Fruit fly (Drosophila melanogaster) whole organism, prepupa: Measurements from ENCODE around the gene CG5157.
A peak's percentile ranks its signal among the peaks of the same experiment; 100 is the strongest.

Experiments used
- CG7368 ChIP-seq: fragments of 200-800 bp; sonication (Bioruptor generic); optimal IDR thresholded peaks from 3 replicates; lab custom pipeline; 2016; ENCODE audit warnings: missing biosample characterization, missing genetic modification characterization
- CG8319 ChIP-seq: fragments of 200-800 bp; sonication (Bioruptor generic); optimal IDR thresholded peaks from 3 replicates; lab custom pipeline; 2016; ENCODE audit warnings: missing biosample characterization, missing genetic modification characterization
- Eip75B ChIP-seq: fragments of 200-800 bp; sonication (Bioruptor generic); optimal IDR thresholded peaks from 3 replicates; lab custom pipeline; 2016; ENCODE audit warnings: missing biosample characterization, missing genetic modification characterization
- Eip78C ChIP-seq: fragments of 200-800 bp; sonication (Bioruptor generic); peaks from one replicate; lab custom pipeline; 2016; ENCODE audit warnings: missing biosample characterization, missing genetic modification characterization
- Gug ChIP-seq: fragments of 200-800 bp; sonication (Bioruptor generic); IDR thresholded peaks from 2 replicates; pipeline ENCODE4 v1.3.6; 2022; ENCODE audit warnings: missing biosample characterization, missing genetic modification characterization
- Hr39 ChIP-seq: fragments of 200-800 bp; sonication (Bioruptor generic); optimal IDR thresholded peaks from 2 replicates; lab custom pipeline; 2016; ENCODE audit warnings: missing biosample characterization, missing genetic modification characterization
- Lpt ChIP-seq: fragments of 200-800 bp; sonication (Bioruptor generic); optimal IDR thresholded peaks from 3 replicates; lab custom pipeline; 2016; ENCODE audit warnings: missing biosample characterization, missing genetic modification characterization
- Sox14 ChIP-seq: fragments of 200-800 bp; sonication (Bioruptor generic); optimal IDR thresholded peaks from 3 replicates; lab custom pipeline; 2016; ENCODE audit warnings: missing biosample characterization, missing genetic modification characterization
- esn ChIP-seq: fragments of 200-800 bp; sonication (Bioruptor generic); optimal IDR thresholded peaks from 2 replicates; lab custom pipeline; 2016; ENCODE audit warnings: missing biosample characterization, mild to moderate bottlenecking, missing genetic modification characterization, moderate library complexity
- salr ChIP-seq, 2 experiments: fragments of 200-800 bp; sonication (Bioruptor generic); optimal IDR thresholded peaks; 3 replicates each; lab custom pipeline; 2016 to 2018; ENCODE audit warnings: missing biosample characterization in 2 of 2, missing genetic modification characterization in 2 of 2, mild to moderate bottlenecking in 1 of 2
- spab ChIP-seq: fragments of 200-800 bp; sonication (Bioruptor generic); optimal IDR thresholded peaks from 2 replicates; lab custom pipeline; 2017; ENCODE audit warnings: missing biosample characterization, mild to moderate bottlenecking, missing genetic modification characterization, missing genetic modification reagents

DNA sequence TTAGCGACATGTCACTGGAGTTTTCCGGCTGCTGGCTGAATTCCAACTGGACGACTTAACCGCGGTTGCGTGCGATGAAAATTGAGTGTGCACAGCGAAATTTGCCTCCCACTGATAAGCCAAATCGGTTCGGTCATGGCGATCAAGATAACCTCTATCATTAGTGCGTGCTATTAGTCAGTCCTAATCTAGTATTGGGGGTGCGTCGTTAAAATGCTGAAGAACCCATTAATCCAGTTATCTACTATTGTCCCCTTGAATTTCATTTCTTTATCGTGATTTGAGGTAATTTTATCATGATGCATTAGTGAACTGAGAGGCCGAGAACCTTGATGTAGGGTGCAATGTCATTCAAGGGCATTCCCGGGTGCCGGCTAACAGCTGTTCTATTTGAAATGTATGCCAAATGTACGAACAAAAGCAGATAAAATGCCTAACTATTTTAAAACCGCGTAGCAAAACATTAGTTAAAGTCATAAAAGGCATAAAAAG, 9.2 kb downstream of the CG5157 start, which contains the start of gene Pgm1:
- TF ChIP-seq CG7368 (GFP tag; lab: Kevin White, UChicago) (peak; percentile 96), esn (GFP tag; lab: Kevin White, UChicago) (peak; percentile 96), CG8319 (GFP tag; lab: Kevin White, UChicago) (peak; percentile 86), Hr39 (peak; percentile 94), Lpt (GFP tag; lab: Kevin White, UChicago) (peak; percentile 86), Sox14 (peak; percentile 96), spab (GFP tag; lab: Kevin White, UChicago) (no peak), Gug (no peak; the same call in none of the 2 replicates), Eip78C (GFP tag; lab: Kevin White, UChicago) (peak; percentile 97), Eip75B (GFP tag; lab: Kevin White, UChicago) (peak; percentile 93), salr (GFP tag; optimal IDR thresholded peaks at IDR 0.05; lab: Kevin White, UChicago) (no peak)
